Worm (Caenorhabditis elegans) whole organism, L3 larva: ENCODE measurements around the gene W02G9.4.
A peak's percentile ranks its signal among the peaks of the same experiment; 100 is the strongest.

Source experiments
- R02D3.7 ChIP-seq: fragments of 150-350 bp; optimal IDR thresholded peaks from 2 replicates; lab custom pipeline; 2014; ENCODE audit warnings: missing biosample characterization, missing genetic modification characterization
- aly-2 ChIP-seq: fragments of 150-350 bp; optimal IDR thresholded peaks from 2 replicates; lab custom pipeline; 2014; ENCODE audit warnings: missing biosample characterization, missing genetic modification characterization
- ama-1 ChIP-seq: fragments of 150-350 bp; optimal IDR thresholded peaks from 2 replicates; lab custom pipeline; 2018
- ceh-16 ChIP-seq: sonication (generic microtip); optimal IDR thresholded peaks from 2 replicates; lab custom pipeline; 2017; ENCODE audit warnings: missing biosample characterization, missing genetic modification characterization
- ceh-28 ChIP-seq: fragments of 150-350 bp; optimal IDR thresholded peaks from 2 replicates; lab custom pipeline; 2014; ENCODE audit warnings: missing biosample characterization, missing genetic modification reagents, missing genetic modification characterization
- ceh-82 ChIP-seq: fragments of 150-350 bp; optimal IDR thresholded peaks from 2 replicates; lab custom pipeline; 2014; ENCODE audit warnings: missing biosample characterization, missing genetic modification characterization
- ceh-9 ChIP-seq: sonication (generic microtip); optimal IDR thresholded peaks from 2 replicates; lab custom pipeline; 2018; ENCODE audit warnings: missing biosample characterization, missing genetic modification characterization
- daf-12 ChIP-seq: fragments of 150-350 bp; optimal IDR thresholded peaks from 2 replicates; lab custom pipeline; 2014; ENCODE audit warnings: missing biosample characterization, missing genetic modification reagents, missing genetic modification characterization
- egl-27 ChIP-seq: sonication (generic microtip); optimal IDR thresholded peaks from 4 replicates; lab custom pipeline; 2017; ENCODE audit warnings: missing biosample characterization, missing genetic modification reagents, missing genetic modification characterization
- egl-5 ChIP-seq: fragments of 150-350 bp; optimal IDR thresholded peaks from 2 replicates; lab custom pipeline; 2017; ENCODE audit warnings: missing biosample characterization, missing genetic modification reagents, missing genetic modification characterization, inconsistent platforms
- elt-1 ChIP-seq: fragments of 150-350 bp; optimal IDR thresholded peaks from 2 replicates; lab custom pipeline; 2014; ENCODE audit warnings: missing biosample characterization, missing genetic modification characterization
- elt-2 ChIP-seq: sonication (generic microtip); optimal IDR thresholded peaks from 2 replicates; lab custom pipeline; 2016; ENCODE audit warnings: missing genetic modification reagents, mild to moderate bottlenecking, missing genetic modification characterization, missing compliant biosample characterization
- eor-1 ChIP-seq, 2 experiments: fragments of 150-350 bp; optimal IDR thresholded peaks; 2 replicates each; lab custom pipeline; 2014 to 2018; ENCODE audit warnings: missing biosample characterization in 2 of 2, missing genetic modification characterization in 2 of 2
- fkh-10 ChIP-seq: sonication (generic microtip); optimal IDR thresholded peaks from 2 replicates; lab custom pipeline; 2017; ENCODE audit warnings: missing biosample characterization, missing genetic modification reagents, missing genetic modification characterization
- fkh-2 ChIP-seq: fragments of 150-350 bp; optimal IDR thresholded peaks from 2 replicates; lab custom pipeline; 2014; ENCODE audit warnings: missing biosample characterization, missing genetic modification reagents, missing genetic modification characterization
- fos-1 ChIP-seq: fragments of 150-350 bp; optimal IDR thresholded peaks from 2 replicates; lab custom pipeline; 2014; ENCODE audit warnings: missing biosample characterization, missing genetic modification characterization
- hmg-11 ChIP-seq: sonication (generic microtip); optimal IDR thresholded peaks from 2 replicates; lab custom pipeline; 2016; ENCODE audit warnings: missing genetic modification characterization, missing compliant biosample characterization
- jun-1 ChIP-seq: fragments of 150-350 bp; optimal IDR thresholded peaks from 2 replicates; lab custom pipeline; 2014; ENCODE audit warnings: missing biosample characterization, missing genetic modification reagents, missing genetic modification characterization
- lin-15B ChIP-seq: fragments of 150-350 bp; optimal IDR thresholded peaks from 2 replicates; lab custom pipeline; 2014; ENCODE audit warnings: missing biosample characterization, missing genetic modification characterization
- lin-39 ChIP-seq: fragments of 150-350 bp; optimal IDR thresholded peaks from 2 replicates; lab custom pipeline; 2018; ENCODE audit warnings: missing biosample characterization, missing genetic modification reagents, missing genetic modification characterization
- lsy-12 ChIP-seq: sonication (generic microtip); optimal IDR thresholded peaks from 2 replicates; lab custom pipeline; 2016; ENCODE audit warnings: mild to moderate bottlenecking, missing genetic modification characterization, missing compliant biosample characterization
- mdl-1 ChIP-seq: fragments of 150-350 bp; optimal IDR thresholded peaks from 2 replicates; lab custom pipeline; 2014; ENCODE audit warnings: missing biosample characterization, missing genetic modification characterization
- mml-1 ChIP-seq: fragments of 150-350 bp; sonication (generic microtip); optimal IDR thresholded peaks from 3 replicates; lab custom pipeline; 2014; ENCODE audit warnings: missing biosample characterization, missing genetic modification characterization
- nfya-1 ChIP-seq: sonication (generic microtip); optimal IDR thresholded peaks from 2 replicates; lab custom pipeline; 2017; ENCODE audit warnings: missing genetic modification characterization, mild to moderate bottlenecking, missing compliant biosample characterization, antibody characterized with exemption, moderate library complexity; ENCODE audit not compliant: insufficient read depth
- nhr-11 ChIP-seq: fragments of 150-350 bp; optimal IDR thresholded peaks from 2 replicates; lab custom pipeline; 2014; ENCODE audit warnings: missing biosample characterization, missing genetic modification characterization
- nhr-12 ChIP-seq: fragments of 150-350 bp; optimal IDR thresholded peaks from 2 replicates; lab custom pipeline; 2014; ENCODE audit warnings: missing biosample characterization, missing genetic modification characterization
- nhr-23 ChIP-seq: fragments of 150-350 bp; optimal IDR thresholded peaks from 2 replicates; lab custom pipeline; 2014; ENCODE audit warnings: missing biosample characterization, missing genetic modification reagents, missing genetic modification characterization
- nhr-237 ChIP-seq: fragments of 150-350 bp; optimal IDR thresholded peaks from 2 replicates; lab custom pipeline; 2014; ENCODE audit warnings: missing biosample characterization, missing genetic modification characterization
- nhr-25 ChIP-seq: sonication (generic microtip); optimal IDR thresholded peaks from 2 replicates; lab custom pipeline; 2017; ENCODE audit warnings: missing biosample characterization, missing genetic modification characterization
- nhr-43 ChIP-seq: sonication (generic microtip); optimal IDR thresholded peaks from 2 replicates; lab custom pipeline; 2016; ENCODE audit warnings: mild to moderate bottlenecking, missing genetic modification characterization, missing compliant biosample characterization; ENCODE audit not compliant: poor library complexity, severe bottlenecking
- nhr-67 ChIP-seq: fragments of 150-350 bp; optimal IDR thresholded peaks from 2 replicates; lab custom pipeline; 2014; ENCODE audit warnings: missing biosample characterization, missing genetic modification characterization
- nhr-76 ChIP-seq: fragments of 150-350 bp; sonication (generic microtip); optimal IDR thresholded peaks from 5 replicates; lab custom pipeline; 2014; ENCODE audit warnings: missing biosample characterization, missing genetic modification characterization
- nhr-77 ChIP-seq: fragments of 150-350 bp; optimal IDR thresholded peaks from 2 replicates; lab custom pipeline; 2014; ENCODE audit warnings: missing biosample characterization, missing genetic modification characterization
- pha-4 ChIP-seq: fragments of 150-350 bp; optimal IDR thresholded peaks from 2 replicates; lab custom pipeline; 2014; ENCODE audit warnings: missing biosample characterization, missing genetic modification reagents, missing genetic modification characterization
- pqm-1 ChIP-seq: fragments of 150-350 bp; optimal IDR thresholded peaks from 2 replicates; lab custom pipeline; 2017; ENCODE audit warnings: missing biosample characterization, missing genetic modification characterization, inconsistent platforms
- sea-2 ChIP-seq: fragments of 150-350 bp; sonication (generic microtip); optimal IDR thresholded peaks from 4 replicates; lab custom pipeline; 2014; ENCODE audit warnings: missing biosample characterization, missing genetic modification reagents, missing genetic modification characterization
- snpc-4 ChIP-seq: fragments of 150-350 bp; optimal IDR thresholded peaks from 2 replicates; lab custom pipeline; 2014; ENCODE audit warnings: missing biosample characterization, missing genetic modification characterization
- tbx-2 ChIP-seq: sonication (generic microtip); optimal IDR thresholded peaks from 2 replicates; lab custom pipeline; 2016; ENCODE audit warnings: mild to moderate bottlenecking, missing genetic modification characterization, missing compliant biosample characterization
- unc-39 ChIP-seq: sonication (generic microtip); optimal IDR thresholded peaks from 4 replicates; lab custom pipeline; 2017; ENCODE audit warnings: missing biosample characterization, missing genetic modification characterization
- unc-62 ChIP-seq: fragments of 150-350 bp; sonication (generic microtip); optimal IDR thresholded peaks from 4 replicates; lab custom pipeline; 2014; ENCODE audit warnings: missing biosample characterization, missing genetic modification reagents, missing genetic modification characterization
- zag-1 ChIP-seq: fragments of 150-350 bp; optimal IDR thresholded peaks from 2 replicates; lab custom pipeline; 2014; ENCODE audit warnings: missing biosample characterization, missing genetic modification characterization
- ztf-11 ChIP-seq: fragments of 150-350 bp; optimal IDR thresholded peaks from 2 replicates; lab custom pipeline; 2014; ENCODE audit warnings: missing biosample characterization, missing genetic modification characterization
- ztf-4 ChIP-seq: fragments of 150-350 bp; optimal IDR thresholded peaks from 2 replicates; lab custom pipeline; 2014; ENCODE audit warnings: missing biosample characterization, missing genetic modification characterization

W02G9.4 gene

DNA sequence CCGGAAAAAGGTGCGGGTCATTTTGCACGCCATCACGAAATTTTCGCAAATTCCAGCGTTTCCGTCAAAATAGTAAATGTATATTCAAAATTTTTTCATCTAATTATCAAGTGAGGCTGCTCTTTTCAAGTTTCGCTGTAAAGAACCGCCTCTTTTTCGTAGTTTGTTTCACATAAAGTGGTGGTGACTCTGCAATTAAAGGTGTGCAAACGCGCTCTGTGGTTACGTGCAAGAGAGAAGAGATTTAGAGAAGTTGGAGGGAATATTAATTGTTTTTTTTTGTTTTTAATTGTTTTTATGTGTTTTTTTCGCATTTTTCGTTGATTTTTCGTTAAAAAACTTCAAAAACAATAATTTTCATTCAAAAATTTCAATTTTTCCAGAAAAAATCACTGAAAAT, 5.9 kb downstream of the W02G9.4 start, which contains the start of gene W02G9.3 (continued):
- TF ChIP-seq nhr-12 (tag; lab: Kevin White, UChicago): no peak
- TF ChIP-seq hmg-11 (tag; lab: Kevin White, UChicago): peak; percentile 58
- peak; percentile 12 for TF ChIP-seq nhr-43 (tag; lab: Kevin White, UChicago)
- no peak for TF ChIP-seq nhr-237 (tag; lab: Kevin White, UChicago)
- TF ChIP-seq lsy-12 (tag; lab: Kevin White, UChicago): no peak
- TF ChIP-seq zag-1 (tag; lab: Kevin White, UChicago): no peak
- no peak for TF ChIP-seq unc-39
- TF ChIP-seq egl-5 (tag; lab: Kevin White, UChicago): peak; percentile 84
- TF ChIP-seq nhr-11 (tag; lab: Kevin White, UChicago): peak; percentile 96
- TF ChIP-seq nhr-25: no peak
- TF ChIP-seq daf-12 (tag; lab: Kevin White, UChicago): no peak
- TF ChIP-seq ztf-4 (tag; lab: Kevin White, UChicago): no peak
- no peak for TF ChIP-seq aly-2 (tag; lab: Kevin White, UChicago)
- no peak for TF ChIP-seq ama-1
- TF ChIP-seq fkh-2 (tag; lab: Kevin White, UChicago): no peak
- no peak for TF ChIP-seq fos-1 (tag; lab: Kevin White, UChicago)
- peak; percentile 81 for TF ChIP-seq lin-39 (tag; lab: Kevin White, UChicago)
- peak; percentile 22 for TF ChIP-seq R02D3.7
- no peak for TF ChIP-seq sea-2 (GFP tag; lab: Kevin White, UChicago)
- TF ChIP-seq nhr-67: no peak
- no peak for TF ChIP-seq tbx-2 (tag; lab: Kevin White, UChicago)
- no peak for TF ChIP-seq ceh-9 (tag; lab: Kevin White, UChicago)
- no peak for TF ChIP-seq eor-1 (tag; optimal IDR thresholded peaks at IDR 0.05; lab: Kevin White, UChicago)
- no peak for TF ChIP-seq unc-62 (GFP tag; lab: Kevin White, UChicago)

DNA sequence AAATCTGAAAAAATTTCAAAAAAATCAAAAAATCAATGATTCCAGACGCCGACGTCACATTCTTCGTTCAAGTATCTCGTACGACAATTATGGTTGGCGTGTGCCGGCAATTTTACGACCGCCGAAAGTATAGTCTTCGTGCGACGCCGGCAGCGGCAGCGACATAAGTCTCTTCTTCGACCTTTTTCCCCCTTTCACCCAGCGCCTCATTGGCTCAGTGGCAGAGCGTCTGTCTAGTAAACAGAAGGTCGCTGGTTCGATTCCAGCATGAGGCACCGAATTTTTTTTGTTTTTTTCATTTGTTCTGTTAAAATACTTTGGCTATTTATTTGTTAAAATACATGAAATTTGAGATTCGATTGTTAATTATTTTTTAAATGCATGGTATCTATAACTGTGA, 7.1 kb downstream of the W02G9.4 start:
- no peak for TF ChIP-seq unc-62 (GFP tag; lab: Kevin White, UChicago)
- TF ChIP-seq eor-1 (tag; optimal IDR thresholded peaks at IDR 0.05; lab: Kevin White, UChicago): no peak
- TF ChIP-seq lsy-12 (tag; lab: Kevin White, UChicago): peak; percentile 3
- no peak for TF ChIP-seq lin-15B (tag; lab: Kevin White, UChicago)
- TF ChIP-seq elt-2 (tag; lab: Kevin White, UChicago): peak; percentile 7
- TF ChIP-seq zag-1 (tag; lab: Kevin White, UChicago): no peak
- TF ChIP-seq ama-1: peak; percentile 28
- no peak for TF ChIP-seq nhr-23 (tag; lab: Kevin White, UChicago)
- TF ChIP-seq ceh-9 (tag; lab: Kevin White, UChicago): no peak
- no peak for TF ChIP-seq ceh-82 (tag; lab: Kevin White, UChicago)
- TF ChIP-seq nhr-43 (tag; lab: Kevin White, UChicago): no peak
- TF ChIP-seq ceh-28 (tag; lab: Kevin White, UChicago): no peak
- TF ChIP-seq ceh-16: no peak
- peak; percentile 27 for TF ChIP-seq nhr-25
- peak; percentile 53 for TF ChIP-seq nfya-1
- no peak for TF ChIP-seq fkh-10
- TF ChIP-seq fkh-2 (tag; lab: Kevin White, UChicago): no peak
- no peak for TF ChIP-seq nhr-67
- TF ChIP-seq R02D3.7: no peak
- TF ChIP-seq daf-12 (tag; lab: Kevin White, UChicago): no peak
- TF ChIP-seq nhr-77: no peak
- no peak for TF ChIP-seq nhr-76 (tag; lab: Kevin White, UChicago)
- TF ChIP-seq elt-1 (tag; lab: Kevin White, UChicago): no peak
- TF ChIP-seq snpc-4 (tag; lab: Kevin White, UChicago): no peak
- no peak for TF ChIP-seq mml-1 (tag; lab: Kevin White, UChicago)
- TF ChIP-seq pqm-1 (tag; lab: Kevin White, UChicago): no peak
- TF ChIP-seq mdl-1: no peak
- TF ChIP-seq lin-39 (tag; lab: Kevin White, UChicago): peak; percentile 55
- TF ChIP-seq pha-4 (tag; lab: Kevin White, UChicago): peak; percentile 55
- TF ChIP-seq unc-39: no peak
- TF ChIP-seq jun-1 (tag; lab: Kevin White, UChicago): peak; percentile 21
- TF ChIP-seq fos-1 (tag; lab: Kevin White, UChicago): no peak
- TF ChIP-seq tbx-2 (tag; lab: Kevin White, UChicago): no peak
- peak; percentile 58 for TF ChIP-seq hmg-11 (tag; lab: Kevin White, UChicago)
- TF ChIP-seq nhr-12 (tag; lab: Kevin White, UChicago): no peak
- no peak for TF ChIP-seq egl-27 (tag; lab: Kevin White, UChicago)
- TF ChIP-seq nhr-237 (tag; lab: Kevin White, UChicago): no peak
- no peak for TF ChIP-seq ztf-11 (tag; lab: Kevin White, UChicago)
